Fruit fly (Drosophila melanogaster) whole organism, embryonic: Measurements from ENCODE around the gene Hpd.

Source experiments
- Bgb ChIP-seq: fragments of 200-800 bp; sonication (Bioruptor generic); IDR thresholded peaks from 2 replicates; pipeline ENCODE4 v1.3.6; 2022; ENCODE audit warnings: missing biosample characterization, missing genetic modification characterization; ENCODE audit not compliant: partially characterized antibody
- Bteb2 ChIP-seq: fragments of 200-800 bp; sonication (Bioruptor generic); optimal IDR thresholded peaks from 2 replicates; lab custom pipeline; 2016; ENCODE audit warnings: missing biosample characterization, missing genetic modification characterization
- CG1024 ChIP-seq: fragments of 200-800 bp; sonication (Bioruptor generic); IDR thresholded peaks from 2 replicates; pipeline ENCODE4 v1.3.6; 2022; ENCODE audit warnings: missing biosample characterization, missing genetic modification characterization
- CG10267 ChIP-seq: fragments of 200-800 bp; sonication (Bioruptor generic); optimal IDR thresholded peaks from 2 replicates; lab custom pipeline; 2018; ENCODE audit warnings: missing biosample characterization, mild to moderate bottlenecking, missing genetic modification characterization, moderate library complexity
- CG10462 ChIP-seq: fragments of 200-800 bp; sonication (Bioruptor generic); optimal IDR thresholded peaks from 2 replicates; lab custom pipeline; 2016; ENCODE audit warnings: missing biosample characterization, missing genetic modification characterization
- CG12155 ChIP-seq: fragments of 200-800 bp; sonication (Bioruptor generic); optimal IDR thresholded peaks from 3 replicates; lab custom pipeline; 2016; ENCODE audit warnings: missing biosample characterization, missing genetic modification characterization
- CG12942 ChIP-seq: fragments of 200-800 bp; sonication (Bioruptor generic); optimal IDR thresholded peaks from 3 replicates; lab custom pipeline; 2016; ENCODE audit warnings: missing biosample characterization, missing genetic modification characterization
- CG13624 ChIP-seq: fragments of 200-800 bp; sonication (Bioruptor generic); optimal IDR thresholded peaks from 2 replicates; lab custom pipeline; 2016; ENCODE audit warnings: missing biosample characterization, missing genetic modification characterization
- CG14710 ChIP-seq: fragments of 200-800 bp; sonication (Bioruptor generic); optimal IDR thresholded peaks from 3 replicates; lab custom pipeline; 2019; ENCODE audit warnings: missing biosample characterization, mild to moderate bottlenecking, missing genetic modification characterization, moderate library complexity
- CG15514 ChIP-seq: fragments of 200-800 bp; sonication (Bioruptor generic); optimal IDR thresholded peaks from 3 replicates; lab custom pipeline; 2017; ENCODE audit warnings: missing biosample characterization, missing genetic modification characterization, mild to moderate bottlenecking, moderate library complexity, missing genetic modification reagents
- CG16813 ChIP-seq: fragments of 200-800 bp; sonication (Bioruptor generic); IDR thresholded peaks from 3 replicates; pipeline ENCODE4 v1.3.6; 2022; ENCODE audit warnings: missing biosample characterization, missing genetic modification characterization; ENCODE audit not compliant: partially characterized antibody
- CG16815 ChIP-seq: fragments of 200-800 bp; sonication (Bioruptor generic); optimal IDR thresholded peaks from 3 replicates; lab custom pipeline; 2017; ENCODE audit warnings: missing biosample characterization, mild to moderate bottlenecking, missing genetic modification characterization
- CG17186 ChIP-seq: fragments of 200-800 bp; sonication (Bioruptor generic); optimal IDR thresholded peaks from 3 replicates; lab custom pipeline; 2017; ENCODE audit warnings: missing biosample characterization, missing genetic modification reagents, missing genetic modification characterization
- CG17912 ChIP-seq: fragments of 200-800 bp; sonication (Bioruptor generic); optimal IDR thresholded peaks from 2 replicates; lab custom pipeline; 2018; ENCODE audit warnings: missing biosample characterization, mild to moderate bottlenecking, missing genetic modification characterization
- CG18619 ChIP-seq: fragments of 200-800 bp; sonication (Bioruptor generic); optimal IDR thresholded peaks from 3 replicates; lab custom pipeline; 2017; ENCODE audit warnings: missing biosample characterization, mild to moderate bottlenecking, missing genetic modification characterization
- CG2129 ChIP-seq: fragments of 200-800 bp; sonication (Bioruptor generic); IDR thresholded peaks from 2 replicates; pipeline ENCODE4 v1.3.6; 2022; ENCODE audit warnings: missing biosample characterization, missing genetic modification characterization; ENCODE audit not compliant: partially characterized antibody
- CG2712 ChIP-seq: fragments of 200-800 bp; optimal IDR thresholded peaks from 3 replicates; lab custom pipeline; 2019; ENCODE audit warnings: missing biosample characterization, mild to moderate bottlenecking, missing genetic modification characterization, moderate library complexity
- CG3065 ChIP-seq: fragments of 200-800 bp; sonication (Bioruptor generic); optimal IDR thresholded peaks from 2 replicates; lab custom pipeline; 2016; ENCODE audit warnings: missing biosample characterization, missing genetic modification characterization
- CG32532 ChIP-seq: fragments of 200-800 bp; sonication (Bioruptor generic); IDR thresholded peaks from 2 replicates; pipeline ENCODE4 v1.3.6; 2022; ENCODE audit warnings: missing biosample characterization, missing genetic modification characterization
- CG6654 ChIP-seq: fragments of 200-800 bp; sonication (Bioruptor generic); optimal IDR thresholded peaks from 2 replicates; lab custom pipeline; 2017; ENCODE audit warnings: missing biosample characterization, mild to moderate bottlenecking, missing genetic modification characterization
- CG6689 ChIP-seq: fragments of 200-800 bp; sonication (Bioruptor generic); IDR thresholded peaks from 2 replicates; pipeline ENCODE4 v1.3.6; 2022; ENCODE audit warnings: missing biosample characterization, missing genetic modification characterization
- CG7786 ChIP-seq: fragments of 200-800 bp; sonication (Bioruptor generic); optimal IDR thresholded peaks from 2 replicates; lab custom pipeline; 2016; ENCODE audit warnings: missing biosample characterization, missing genetic modification characterization
- CG8765 ChIP-seq: fragments of 200-800 bp; sonication (Bioruptor generic); IDR thresholded peaks from 2 replicates; pipeline ENCODE4 v1.3.6; 2022; ENCODE audit warnings: missing biosample characterization, missing genetic modification characterization
- CG9437 ChIP-seq: fragments of 200-800 bp; sonication (Bioruptor generic); optimal IDR thresholded peaks from 2 replicates; lab custom pipeline; 2018; ENCODE audit warnings: missing biosample characterization, mild to moderate bottlenecking, missing genetic modification characterization
- CTCF ChIP-seq: fragments of 200-800 bp; sonication (Bioruptor generic); optimal IDR thresholded peaks from 2 replicates; lab custom pipeline; 2017; ENCODE audit warnings: missing biosample characterization, mild to moderate bottlenecking, missing genetic modification characterization, moderate library complexity
- Chrac-16 ChIP-seq: fragments of 200-800 bp; sonication (Bioruptor generic); optimal IDR thresholded peaks from 3 replicates; lab custom pipeline; 2016; ENCODE audit warnings: missing biosample characterization, missing genetic modification characterization
- Deaf1 ChIP-seq: fragments of 200-800 bp; optimal IDR thresholded peaks from 3 replicates; lab custom pipeline; 2019; ENCODE audit warnings: missing biosample characterization, mild to moderate bottlenecking, missing genetic modification characterization, moderate library complexity
- E2f1 ChIP-seq: fragments of 200-800 bp; sonication (Bioruptor generic); IDR thresholded peaks from 2 replicates; pipeline ENCODE4 v1.3.6; 2022; ENCODE audit warnings: missing biosample characterization, missing genetic modification characterization
- Elba2 ChIP-seq: fragments of 200-800 bp; sonication (Bioruptor generic); optimal IDR thresholded peaks from 3 replicates; lab custom pipeline; 2016; ENCODE audit warnings: missing biosample characterization, missing genetic modification characterization
- H15 ChIP-seq: fragments of 200-800 bp; sonication (Bioruptor generic); IDR thresholded peaks from 3 replicates; pipeline ENCODE4 v1.3.6; 2022; ENCODE audit warnings: missing biosample characterization, missing genetic modification characterization
- HLH3B ChIP-seq: fragments of 200-800 bp; sonication (Bioruptor generic); IDR thresholded peaks from 2 replicates; pipeline ENCODE4 v1.3.6; 2022; ENCODE audit warnings: missing biosample characterization, missing genetic modification characterization
- HLH4C ChIP-seq: fragments of 200-800 bp; sonication (Bioruptor generic); IDR thresholded peaks from 3 replicates; pipeline ENCODE4 v1.3.6; 2022; ENCODE audit warnings: missing biosample characterization, missing genetic modification characterization; ENCODE audit not compliant: partially characterized antibody
- Hand ChIP-seq: fragments of 200-800 bp; sonication (Bioruptor generic); optimal IDR thresholded peaks from 2 replicates; lab custom pipeline; 2017; ENCODE audit warnings: mild to moderate bottlenecking, missing biosample characterization, missing genetic modification reagents, missing genetic modification characterization
- HmgZ ChIP-seq: fragments of 200-800 bp; sonication (Bioruptor generic); optimal IDR thresholded peaks from 2 replicates; lab custom pipeline; 2018; ENCODE audit warnings: missing biosample characterization, mild to moderate bottlenecking, missing genetic modification characterization
- NC2β ChIP-seq: fragments of 200-800 bp; sonication (Bioruptor generic); optimal IDR thresholded peaks from 2 replicates; lab custom pipeline; 2016; ENCODE audit warnings: missing biosample characterization, missing genetic modification characterization
- NFAT ChIP-seq: fragments of 200-800 bp; sonication (Bioruptor generic); IDR thresholded peaks from 2 replicates; pipeline ENCODE4 v1.3.6; 2022; ENCODE audit warnings: missing biosample characterization, missing genetic modification characterization
- Rx ChIP-seq: fragments of 200-800 bp; sonication (Bioruptor generic); IDR thresholded peaks from 2 replicates; pipeline ENCODE4 v1.3.6; 2022; ENCODE audit warnings: missing biosample characterization, missing genetic modification characterization
- Trl ChIP-seq, 3 experiments: fragments of >200 bp in 2 of 3; fragments of 200-800 bp in 1 of 3; sonication (Bioruptor generic) in 1 of 3; optimal IDR thresholded peaks; 2 replicates in 1 of 3; 3 replicates in 2 of 3; lab custom pipeline; 2016 to 2017; ENCODE audit warnings: missing biosample characterization in 1 of 3, missing genetic modification characterization in 1 of 3
- abd-A ChIP-seq: fragments of 200-800 bp; sonication (Bioruptor generic); optimal IDR thresholded peaks from 3 replicates; lab custom pipeline; 2019; ENCODE audit warnings: missing biosample characterization, mild to moderate bottlenecking, missing genetic modification characterization, moderate library complexity
- disco-r ChIP-seq: fragments of 200-800 bp; sonication (Bioruptor generic); optimal IDR thresholded peaks from 2 replicates; lab custom pipeline; 2016; ENCODE audit warnings: missing biosample characterization, missing genetic modification characterization
- dpn ChIP-seq, 2 experiments: fragments of 200-800 bp; sonication (Bioruptor generic); optimal IDR thresholded peaks; 3 replicates each; lab custom pipeline; 2016; ENCODE audit warnings: missing biosample characterization in 2 of 2, missing genetic modification characterization in 2 of 2
- inv ChIP-seq: fragments of 200-800 bp; sonication (Bioruptor generic); IDR thresholded peaks from 2 replicates; pipeline ENCODE4 v1.3.6; 2022; ENCODE audit warnings: missing biosample characterization, missing genetic modification characterization; ENCODE audit not compliant: partially characterized antibody
- kay ChIP-seq: fragments of 200-800 bp; sonication (Bioruptor generic); optimal IDR thresholded peaks from 2 replicates; lab custom pipeline; 2016; ENCODE audit warnings: missing biosample characterization, missing genetic modification characterization
- klu ChIP-seq: fragments of 200-800 bp; sonication (Bioruptor generic); IDR thresholded peaks from 2 replicates; pipeline ENCODE4 v1.3.6; 2022; ENCODE audit warnings: missing biosample characterization, missing genetic modification characterization
- mam ChIP-seq: fragments of 200-800 bp; sonication (Bioruptor generic); optimal IDR thresholded peaks from 3 replicates; lab custom pipeline; 2016; ENCODE audit warnings: missing biosample characterization, missing genetic modification characterization
- oc ChIP-seq: fragments of 200-800 bp; sonication (Bioruptor generic); optimal IDR thresholded peaks from 2 replicates; lab custom pipeline; 2018; ENCODE audit warnings: missing biosample characterization, mild to moderate bottlenecking, missing genetic modification characterization, moderate library complexity
- odd ChIP-seq: fragments of 200-800 bp; sonication (Bioruptor generic); optimal IDR thresholded peaks from 2 replicates; lab custom pipeline; 2017; ENCODE audit warnings: missing biosample characterization, mild to moderate bottlenecking, missing genetic modification characterization
- pho ChIP-seq: fragments of 200-800 bp; sonication (Bioruptor generic); optimal IDR thresholded peaks from 2 replicates; lab custom pipeline; 2016; ENCODE audit warnings: missing biosample characterization, missing genetic modification characterization
- pzg ChIP-seq: fragments of 200-800 bp; sonication (Bioruptor generic); optimal IDR thresholded peaks from 3 replicates; lab custom pipeline; 2018; ENCODE audit warnings: missing biosample characterization, mild to moderate bottlenecking, missing genetic modification characterization, moderate library complexity
- unc-4 ChIP-seq: fragments of 200-800 bp; sonication (Bioruptor generic); IDR thresholded peaks from 2 replicates; pipeline ENCODE4 v1.3.6; 2022; ENCODE audit warnings: missing biosample characterization, missing genetic modification characterization; ENCODE audit not compliant: partially characterized antibody
- vnd ChIP-seq: fragments of 200-800 bp; sonication (Bioruptor generic); IDR thresholded peaks from 3 replicates; pipeline ENCODE4 v1.3.6; 2022; ENCODE audit warnings: missing biosample characterization, missing genetic modification characterization; ENCODE audit not compliant: partially characterized antibody

Hpd gene

dm6 chr3L:20432297-20432696 is 7.4 kb downstream of the Hpd start, which contains the start of the genes Las and Psn (continued):
- TF ChIP-seq disco-r (no peak), unc-4 (GFP tag; lab: Robert Waterston, UW) (peak; percentile 71), klu (GFP tag; lab: Robert Waterston, UW) (no peak), odd (no peak), Rx (GFP tag; lab: Robert Waterston, UW) (no peak), CG17186 (GFP tag; lab: Kevin White, UChicago) (peak; percentile 62), CG14710 (peak; percentile 70), CG16815 (GFP tag; lab: Kevin White, UChicago) (no peak), NFAT (GFP tag; lab: Robert Waterston, UW) (no peak), CG17912 (GFP tag; lab: Kevin White, UChicago) (no peak), CG2712 (tag; lab: Kevin White, UChicago) (peak; percentile 49), inv (GFP tag; lab: Robert Waterston, UW) (peak; percentile 45; the same call in 1 of the 2 replicates), NC2β (peak; percentile 25), CG8765 (GFP tag; lab: Robert Waterston, UW) (no peak), HLH4C (peak; percentile 66), CG7786 (GFP tag; lab: Kevin White, UChicago) (no peak), CG12155 (GFP tag; lab: Kevin White, UChicago) (peak; percentile 16), CG13624 (GFP tag; lab: Kevin White, UChicago) (no peak), kay (GFP tag; lab: Kevin White, UChicago) (peak; percentile 29), Elba2 (GFP tag; lab: Kevin White, UChicago) (no peak), CG12942 (GFP tag; lab: Kevin White, UChicago) (no peak), pho (GFP tag; lab: Kevin White, UChicago) (no peak), HLH3B (GFP tag; lab: Robert Waterston, UW) (no peak), CTCF (GFP tag; lab: Kevin White, UChicago) (no peak), CG9437 (GFP tag; lab: Kevin White, UChicago) (no peak), pzg (peak; percentile 68), CG16813 (GFP tag; lab: Robert Waterston, UW) (peak; percentile 59; the same call in 2 of the 3 replicates), Chrac-16 (GFP tag; lab: Kevin White, UChicago) (peak; percentile 0), Deaf1 (tag; lab: Kevin White, UChicago) (no peak), CG6689 (GFP tag; lab: Robert Waterston, UW) (no peak), CG10267 (tag; lab: Kevin White, UChicago) (peak; percentile 62), mam (no peak), CG3065 (GFP tag; lab: Kevin White, UChicago) (no peak), CG10462 (GFP tag; lab: Kevin White, UChicago) (no peak), CG18619 (GFP tag; lab: Kevin White, UChicago) (no peak), HmgZ (tag; lab: Kevin White, UChicago) (peak; percentile 10), Bgb (0 out of 2 replicates have a peak, but pooled peaks have one; percentile 32), E2f1 (GFP tag; lab: Robert Waterston, UW) (no peak), abd-A (no peak), oc (tag; lab: Kevin White, UChicago) (peak; percentile 20), Trl (optimal IDR thresholded peaks at IDR 0.05; lab: Kevin White, UChicago) (no peak), Trl (GFP tag; optimal IDR thresholded peaks at IDR 0.05; lab: Kevin White, UChicago) (no peak), H15 (no peak), Bteb2 (GFP tag; lab: Kevin White, UChicago) (peak; percentile 34), Hand (no peak), CG6654 (no peak), dpn (GFP tag; optimal IDR thresholded peaks at IDR 0.05; lab: Kevin White, UChicago) (peak in 1 of 2 experiments; percentile 19), CG2129 (GFP tag; lab: Robert Waterston, UW) (0 out of 2 replicates have a peak, but pooled peaks have one; percentile 36), CG1024 (no peak), vnd (GFP tag; lab: Robert Waterston, UW) (peak; percentile 55; the same call in 1 of the 3 replicates), CG15514 (GFP tag; lab: Kevin White, UChicago) (peak; percentile 20), CG32532 (no peak)
